Fruit fly (Drosophila melanogaster): Measurements from ENCODE around the gene CG33169.

The CG33169 gene

dm6 chr3L:22835144-22835964 lies 28.3 kb upstream of the CG33169 start, which contains the start of gene jim (continued):
- TF ChIP-seq CG18764 (GFP tag; optimal IDR thresholded peaks at IDR 0.05) = no peak
- peak; percentile 24; the same call in 1 of the 3 replicates for TF ChIP-seq so (GFP tag; IDR thresholded peaks at IDR 0.05)
- peak; percentile 93 for TF ChIP-seq CG12769 (tag; optimal IDR thresholded peaks at IDR 0.05)
- TF ChIP-seq CG17385 (GFP tag; optimal IDR thresholded peaks at IDR 0.05) = peak; percentile 6
- TF ChIP-seq gro (GFP tag; optimal IDR thresholded peaks at IDR 0.05) = no peak
- TF ChIP-seq ham (GFP tag; IDR thresholded peaks at IDR 0.05) = no peak
- no peak for TF ChIP-seq trem (tag; optimal IDR thresholded peaks at IDR 0.05)
- no peak for TF ChIP-seq dimm (GFP tag; IDR thresholded peaks at IDR 0.05)
- peak; percentile 13 for TF ChIP-seq CG34376 (GFP tag; optimal IDR thresholded peaks at IDR 0.05)
- TF ChIP-seq dysf (GFP tag; IDR thresholded peaks at IDR 0.05) = peak; percentile 29; the same call in 1 of the 3 replicates
- no peak for TF ChIP-seq CG7372 (GFP tag; IDR thresholded peaks at IDR 0.05)
- no peak for TF ChIP-seq CG16813 (GFP tag; IDR thresholded peaks at IDR 0.05; ENCODE audit: partially characterized antibody)
- TF ChIP-seq CG32532 (GFP tag; IDR thresholded peaks at IDR 0.05) = peak; percentile 54; the same call in 1 of the 2 replicates
- TF ChIP-seq CG6813 (GFP tag; optimal IDR thresholded peaks at IDR 0.05) = peak; percentile 39
- no peak for TF ChIP-seq CG16779 (GFP tag; IDR thresholded peaks at IDR 0.05)
- TF ChIP-seq crol (GFP tag; IDR thresholded peaks at IDR 0.05) = peak; percentile 97
- peak; percentile 83 for TF ChIP-seq abd-A (tag; optimal IDR thresholded peaks at IDR 0.05)
- 0 out of 3 replicates have a peak, but pooled peaks have one; percentile 12 for TF ChIP-seq z (GFP tag; IDR thresholded peaks at IDR 0.05)
- TF ChIP-seq CG32767 (GFP tag; IDR thresholded peaks at IDR 0.05) = peak; percentile 59; the same call in 1 of the 2 replicates
- TF ChIP-seq nerfin-1 (tag; optimal IDR thresholded peaks at IDR 0.05) = peak; percentile 36
- TF ChIP-seq CG7745 (tag; optimal IDR thresholded peaks at IDR 0.05) = no peak
- peak; percentile 25 for TF ChIP-seq Jarid2 (GFP tag; optimal IDR thresholded peaks at IDR 0.05)
- peak; percentile 4 for TF ChIP-seq Meics (GFP tag; optimal IDR thresholded peaks at IDR 0.05)
- no peak for TF ChIP-seq dmrt99B (tag; optimal IDR thresholded peaks at IDR 0.05)
- TF ChIP-seq CG10431 (GFP tag; optimal IDR thresholded peaks at IDR 0.05) = no peak
- no peak for TF ChIP-seq CG11085 (GFP tag; IDR thresholded peaks at IDR 0.05)
- TF ChIP-seq zfh2 (GFP tag; optimal IDR thresholded peaks at IDR 0.05) = peak; percentile 11
- TF ChIP-seq amos (GFP tag; IDR thresholded peaks at IDR 0.05; ENCODE audit: partially characterized antibody) = peak; percentile 27; the same call in 1 of the 2 replicates
- no peak for TF ChIP-seq MESR4 (GFP tag; optimal IDR thresholded peaks at IDR 0.05)
- TF ChIP-seq Ssrp (tag; optimal IDR thresholded peaks at IDR 0.05) = no peak
- TF ChIP-seq CG34422 (GFP tag; IDR thresholded peaks at IDR 0.05) = peak; percentile 29; the same call in 1 of the 3 replicates
- TF ChIP-seq Hr78 (GFP tag; optimal IDR thresholded peaks at IDR 0.05) = no peak
- TF ChIP-seq CHES-1-like (GFP tag; optimal IDR thresholded peaks at IDR 0.05) = no peak
- TF ChIP-seq PHDP (tag; optimal IDR thresholded peaks at IDR 0.05) = peak; percentile 28
- TF ChIP-seq CG11695 (GFP tag; IDR thresholded peaks at IDR 0.05) = 0 out of 3 replicates have a peak, but pooled peaks have one; percentile 8
- TF ChIP-seq rib (GFP tag; IDR thresholded peaks at IDR 0.05) = peak; percentile 95
- no peak for TF ChIP-seq wek (GFP tag; optimal IDR thresholded peaks at IDR 0.05)
- peak; percentile 49 for TF ChIP-seq CG3407 (GFP tag; optimal IDR thresholded peaks at IDR 0.05)

DNA sequence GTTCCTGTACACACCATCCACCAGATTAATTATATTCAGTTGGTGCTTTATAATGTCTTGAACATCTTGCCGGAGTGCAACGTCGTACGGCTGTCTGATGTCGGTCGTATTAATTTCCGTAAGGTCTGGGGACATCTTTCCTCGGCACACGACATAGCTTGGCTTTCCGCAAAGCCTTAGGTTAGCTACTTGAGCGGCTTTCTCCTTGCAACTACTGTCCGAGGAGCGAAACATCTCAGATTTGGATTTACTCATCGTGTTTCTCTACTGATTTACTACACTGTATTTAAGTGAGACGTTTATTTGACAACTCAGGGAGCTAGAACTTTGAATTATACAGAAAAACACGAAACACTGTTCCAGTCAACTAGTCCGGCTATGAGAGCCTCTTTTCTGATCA lies 26.9 kb upstream of the CG33169 start, which contains the start of the genes CG11226 and CG45428:
Gene CG11226 (plus strand): TSS at position 301 of the 400 bp plus-strand sequence.
Gene CG45428 (minus strand): TSS at position 303 of the 400 bp plus-strand sequence.
- TF ChIP-seq Antp (GFP tag; optimal IDR thresholded peaks at IDR 0.05) = no peak
- no peak for TF ChIP-seq Fer3 (tag; optimal IDR thresholded peaks at IDR 0.05)
- no peak for TF ChIP-seq CG18764 (GFP tag; optimal IDR thresholded peaks at IDR 0.05)
- no peak for TF ChIP-seq Atf3 (GFP tag; optimal IDR thresholded peaks at IDR 0.05)
- no peak for TF ChIP-seq odd (GFP tag; optimal IDR thresholded peaks at IDR 0.05)
- TF ChIP-seq HHEX (GFP tag; optimal IDR thresholded peaks at IDR 0.05) = no peak
- TF ChIP-seq CG14014 (GFP tag; IDR thresholded peaks at IDR 0.05) = no peak
- TF ChIP-seq CG10267 (tag; optimal IDR thresholded peaks at IDR 0.05) = no peak
